Worm (Caenorhabditis elegans) whole organism, early embryonic: ENCODE results near the gene str-116.

Experiments used
- B0310.2 ChIP-seq: sonication (generic microtip); optimal IDR thresholded peaks from 2 replicates; lab custom pipeline; 2016; ENCODE audit warnings: mild to moderate bottlenecking, missing genetic modification characterization, missing compliant biosample characterization
- F13C5.2 ChIP-seq: sonication (generic microtip); optimal IDR thresholded peaks from 2 replicates; lab custom pipeline; 2017; ENCODE audit warnings: mild to moderate bottlenecking, missing genetic modification characterization, inconsistent platforms, missing compliant biosample characterization
- ama-1 ChIP-seq: fragments of 150-350 bp; optimal IDR thresholded peaks from 2 replicates; lab custom pipeline; 2014
- ceh-13 ChIP-seq: fragments of 200-800 bp; sonication (Bioruptor generic); optimal IDR thresholded peaks from 2 replicates; lab custom pipeline; 2018; ENCODE audit warnings: mild to moderate bottlenecking, missing genetic modification characterization, missing compliant biosample characterization
- ets-7 ChIP-seq: sonication (generic microtip); optimal IDR thresholded peaks from 2 replicates; lab custom pipeline; 2016; ENCODE audit warnings: missing genotype, missing genetic modification characterization, missing compliant biosample characterization
- flt-1 ChIP-seq: fragments of 200-800 bp; sonication (Bioruptor generic); IDR thresholded peaks from 2 replicates; pipeline ENCODE4 v1.3.6; 2022; ENCODE audit warnings: missing genetic modification characterization, missing compliant biosample characterization
- hmbx-1 ChIP-seq: sonication (generic microtip); optimal IDR thresholded peaks from 2 replicates; lab custom pipeline; 2016; ENCODE audit warnings: mild to moderate bottlenecking, missing genetic modification characterization, missing compliant biosample characterization
- hmg-4 ChIP-seq: fragments of 200-800 bp; sonication (Bioruptor generic); optimal IDR thresholded peaks from 2 replicates; lab custom pipeline; 2018; ENCODE audit warnings: mild to moderate bottlenecking, missing genetic modification characterization, missing compliant biosample characterization
- hnd-1 ChIP-seq: sonication (generic microtip); optimal IDR thresholded peaks from 2 replicates; lab custom pipeline; 2016; ENCODE audit warnings: missing genetic modification characterization, missing compliant biosample characterization
- pes-1 ChIP-seq: fragments of 200-800 bp; sonication (Bioruptor generic); IDR thresholded peaks from 2 replicates; pipeline ENCODE4 v1.3.6; 2022; ENCODE audit warnings: missing genetic modification reagents, missing genetic modification characterization, missing compliant biosample characterization
- scrt-1 ChIP-seq: fragments of 200-800 bp; sonication (Bioruptor generic); IDR thresholded peaks from 2 replicates; pipeline ENCODE4 v1.3.6; 2022; ENCODE audit warnings: missing genetic modification characterization, missing compliant biosample characterization
- sea-1 ChIP-seq: fragments of 200-800 bp; sonication (Bioruptor generic); conservative IDR thresholded peaks from 2 replicates; pipeline ENCODE4 v1.3.6; 2022; ENCODE audit warnings: missing genetic modification characterization, missing compliant biosample characterization
- tbx-37 ChIP-seq: fragments of 200-800 bp; sonication (Bioruptor generic); conservative IDR thresholded peaks from 2 replicates; pipeline ENCODE4 v1.3.6; 2022; ENCODE audit warnings: missing genetic modification reagents, missing genetic modification characterization, missing compliant biosample characterization

DNA sequence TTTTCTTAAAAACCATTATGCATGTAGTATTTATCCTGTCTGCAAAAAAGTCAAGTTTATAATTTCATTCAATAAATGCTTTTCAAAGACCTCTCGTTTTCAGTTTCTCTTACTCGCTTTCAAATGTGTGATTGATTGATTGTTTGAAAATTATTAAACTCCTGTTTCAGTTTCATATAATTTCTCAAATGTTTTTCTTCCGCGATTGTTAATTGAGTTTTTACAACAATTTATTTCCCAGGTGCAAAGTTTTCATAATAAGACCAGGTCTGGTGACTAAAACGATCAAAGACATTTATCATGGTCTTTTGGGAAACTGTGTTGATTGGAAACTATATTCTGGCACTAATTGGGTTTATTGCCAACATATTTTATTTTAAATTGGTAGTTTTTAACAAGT, 27.6 kb downstream of the str-116 start, which contains the start of gene T03F7.6:
- TF ChIP-seq pes-1 (no peak), tbx-37 (GFP tag; lab: Robert Waterston, UW) (no peak), flt-1 (GFP tag; lab: Robert Waterston, UW) (no peak), ets-7 (tag; lab: Kevin White, UChicago) (no peak), hmg-4 (GFP tag; lab: Kevin White, UChicago) (no peak), ama-1 (lab: Kevin White, UChicago) (no peak), hnd-1 (tag; lab: Kevin White, UChicago) (no peak), ceh-13 (GFP tag; lab: Kevin White, UChicago) (no peak), B0310.2 (no peak), scrt-1 (no peak), sea-1 (no peak), hmbx-1 (tag; lab: Kevin White, UChicago) (no peak), F13C5.2 (no peak)
